Worm (Caenorhabditis elegans) whole organism, L4 larva: ENCODE measurements around the gene Y39B6A.42.
"Not testable (repeated sequence)": the region's sequence is repeated elsewhere in the genome, so short reads cannot be mapped to it uniquely, and the experiment has no call there.

Experiments
- ceh-82 ChIP-seq: sonication (generic microtip); optimal IDR thresholded peaks from 2 replicates; lab custom pipeline; 2017; ENCODE audit warnings: missing biosample characterization, missing genetic modification characterization
- lin-15B ChIP-seq: fragments of 150-350 bp; sonication (generic microtip); optimal IDR thresholded peaks from 3 replicates; lab custom pipeline; 2014; ENCODE audit warnings: missing biosample characterization, missing genetic modification characterization
- lsy-2 ChIP-seq, 2 experiments: fragments of 150-350 bp in 1 of 2; sonication (generic microtip) in 1 of 2; optimal IDR thresholded peaks; 2 replicates each; lab custom pipeline; 2014 to 2017; ENCODE audit warnings: missing biosample characterization in 2 of 2, missing genetic modification characterization in 2 of 2
- nhr-11 ChIP-seq: fragments of 150-350 bp; optimal IDR thresholded peaks from 2 replicates; lab custom pipeline; 2014; ENCODE audit warnings: missing biosample characterization, missing genetic modification characterization

DNA sequence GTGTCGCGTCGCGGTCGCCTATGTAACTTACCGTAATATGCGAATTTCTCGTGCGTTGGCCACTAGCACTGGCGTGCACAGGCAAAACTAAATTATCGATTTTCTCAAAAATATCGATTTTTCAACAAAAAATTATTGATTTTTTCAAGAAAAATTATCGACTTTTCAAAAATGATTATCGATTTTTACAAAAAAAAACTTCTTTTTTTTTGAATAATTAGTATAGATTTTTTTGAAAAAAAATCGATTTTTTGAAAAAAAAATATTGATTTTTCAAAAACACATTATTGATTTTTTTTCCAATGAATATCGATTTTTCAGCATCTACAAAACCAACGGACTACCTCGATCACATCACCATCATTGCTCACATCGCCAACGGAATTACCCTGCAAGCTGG, 45.5 kb upstream of the Y39B6A.42 start:
- not testable (repeated sequence) for TF ChIP-seq nhr-11 (tag; lab: Kevin White, UChicago); ceh-82 (tag; lab: Kevin White, UChicago); lsy-2 (tag; optimal IDR thresholded peaks at IDR 0.05; lab: Kevin White, UChicago); lin-15B (tag; lab: Kevin White, UChicago)
